Fruit fly (Drosophila melanogaster): ENCODE data around the gene CG18547.

The CG18547 gene

dm6 chr3R:11945450-11946317 is 34.5 kb downstream of the CG18547 start:
- TF ChIP-seq insv (optimal IDR thresholded peaks at IDR 0.05) (no peak), h (optimal IDR thresholded peaks at IDR 0.05) (no peak), Sin3A (optimal IDR thresholded peaks at IDR 0.05) (no peak), ttk (optimal IDR thresholded peaks at IDR 0.05) (no peak), Myc (optimal IDR thresholded peaks at IDR 0.05) (no peak), psq (optimal IDR thresholded peaks at IDR 0.05) (no peak)

dm6 chr3R:11941116-11941515 is 39.1 kb downstream of the CG18547 start:
- TF ChIP-seq ttk (optimal IDR thresholded peaks at IDR 0.05) (no peak), Sin3A (optimal IDR thresholded peaks at IDR 0.05) (no peak), psq (optimal IDR thresholded peaks at IDR 0.05) (no peak), Myc (optimal IDR thresholded peaks at IDR 0.05) (no peak), insv (optimal IDR thresholded peaks at IDR 0.05) (no peak), h (optimal IDR thresholded peaks at IDR 0.05) (no peak)

- TF ChIP-seq psq (optimal IDR thresholded peaks at IDR 0.05) = no peak
- TF ChIP-seq Myc (optimal IDR thresholded peaks at IDR 0.05) = no peak
- TF ChIP-seq ttk (optimal IDR thresholded peaks at IDR 0.05) = no peak
- no peak for TF ChIP-seq h (optimal IDR thresholded peaks at IDR 0.05)
- no peak for TF ChIP-seq Sin3A (optimal IDR thresholded peaks at IDR 0.05)
- TF ChIP-seq insv (optimal IDR thresholded peaks at IDR 0.05) = no peak
Measured at dm6 chr3R:11937427-11938114, 42.6 kb downstream of the CG18547 start.

dm6 chr3R:11933903-11934302 is 46.3 kb downstream of the CG18547 start:
- TF ChIP-seq Myc (optimal IDR thresholded peaks at IDR 0.05) (no peak), ttk (optimal IDR thresholded peaks at IDR 0.05) (no peak), h (optimal IDR thresholded peaks at IDR 0.05) (no peak), psq (optimal IDR thresholded peaks at IDR 0.05) (no peak), Sin3A (optimal IDR thresholded peaks at IDR 0.05) (no peak), insv (optimal IDR thresholded peaks at IDR 0.05) (no peak)

- TF ChIP-seq h (optimal IDR thresholded peaks at IDR 0.05) = no peak
- TF ChIP-seq Sin3A (optimal IDR thresholded peaks at IDR 0.05) = no peak
- TF ChIP-seq psq (optimal IDR thresholded peaks at IDR 0.05) = no peak
- TF ChIP-seq Myc (optimal IDR thresholded peaks at IDR 0.05) = no peak
- TF ChIP-seq insv (optimal IDR thresholded peaks at IDR 0.05) = no peak
- no peak for TF ChIP-seq ttk (optimal IDR thresholded peaks at IDR 0.05)
Measured at dm6 chr3R:11930962-11931361, 49.2 kb downstream of the CG18547 start, which contains the start of gene CG14731. Gene CG14731 (plus strand): TSS chr3R:11931262.
